Fruit fly (Drosophila melanogaster): Measurements from ENCODE around the gene CG15211.

DNA sequence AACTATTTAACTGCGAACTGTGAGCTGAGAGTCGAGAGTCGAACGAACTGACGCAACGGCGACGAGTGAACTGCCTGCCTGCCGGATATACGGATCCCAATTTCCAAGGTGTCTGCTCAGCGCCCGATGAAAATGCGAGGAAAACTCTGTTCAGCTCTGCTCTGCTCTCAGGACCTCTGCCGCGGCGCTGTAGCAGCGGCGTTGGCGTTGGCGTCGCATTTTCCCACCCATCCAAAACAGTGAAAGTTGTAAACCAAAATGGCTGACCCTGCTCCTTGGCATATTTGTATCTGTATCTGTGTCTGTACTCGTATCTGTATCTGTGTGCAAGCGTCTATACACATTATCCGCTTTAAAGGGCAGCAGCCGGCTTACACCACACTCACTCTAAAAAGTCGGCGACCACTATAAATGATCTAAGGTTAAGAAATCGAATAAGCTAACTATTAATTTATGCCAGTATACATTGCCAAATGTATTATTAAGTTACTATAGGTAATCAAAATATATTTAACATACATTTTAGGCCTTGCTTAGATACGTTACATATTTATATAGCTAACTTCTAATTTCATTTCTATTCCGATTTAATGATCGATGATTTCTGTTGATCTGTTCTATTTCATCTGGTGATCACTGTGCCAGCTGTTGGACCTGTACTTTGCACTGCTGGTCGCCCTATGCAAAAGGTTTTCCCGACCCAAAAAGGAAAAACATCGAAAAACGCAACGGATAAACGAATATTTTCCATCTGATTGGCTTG is 50.5 kb downstream of the CG15211 start:
- TF ChIP-seq CG9876 (GFP tag; optimal IDR thresholded peaks at IDR 0.05) (no peak), CG4424 (GFP tag; optimal IDR thresholded peaks at IDR 0.05) (peak; percentile 49), CG12155 (GFP tag; optimal IDR thresholded peaks at IDR 0.05) (peak; percentile 33), CG1024 (GFP tag; IDR thresholded peaks at IDR 0.05) (no peak), ems (GFP tag; optimal IDR thresholded peaks at IDR 0.05) (peak; percentile 0), crc (GFP tag; optimal IDR thresholded peaks at IDR 0.05) (no peak), twi (tag; optimal IDR thresholded peaks at IDR 0.05) (peak; percentile 79), Blimp-1 (GFP tag; optimal IDR thresholded peaks at IDR 0.05) (peak; percentile 66), MTF-1 (GFP tag; optimal IDR thresholded peaks at IDR 0.05; ENCODE audit: borderline replicate concordance) (peak; percentile 51), CG14710 (tag; optimal IDR thresholded peaks at IDR 0.05) (peak; percentile 90), Rx (GFP tag; IDR thresholded peaks at IDR 0.05) (no peak), ara (GFP tag; IDR thresholded peaks at IDR 0.05) (peak; percentile 31; the same call in 1 of the 2 replicates), NfI (GFP tag; optimal IDR thresholded peaks at IDR 0.05) (peak; percentile 48), YL-1 (GFP tag; optimal IDR thresholded peaks at IDR 0.05) (no peak)
